Worm (Caenorhabditis elegans) whole organism, early embryonic: Measurements from ENCODE around the gene tsr-2.

Source experiments
- ama-1 ChIP-seq: fragments of 150-350 bp; optimal IDR thresholded peaks from 2 replicates; lab custom pipeline; 2014
- hmg-4 ChIP-seq: fragments of 200-800 bp; sonication (Bioruptor generic); optimal IDR thresholded peaks from 2 replicates; lab custom pipeline; 2018; ENCODE audit warnings: mild to moderate bottlenecking, missing genetic modification characterization, missing compliant biosample characterization
- hnd-1 ChIP-seq: sonication (generic microtip); optimal IDR thresholded peaks from 2 replicates; lab custom pipeline; 2016; ENCODE audit warnings: missing genetic modification characterization, missing compliant biosample characterization
- pes-1 ChIP-seq: fragments of 200-800 bp; sonication (Bioruptor generic); IDR thresholded peaks from 2 replicates; pipeline ENCODE4 v1.3.6; 2022; ENCODE audit warnings: missing genetic modification reagents, missing genetic modification characterization, missing compliant biosample characterization

ce11 chrIV:16696422-16696821 lies 40.0 kb downstream of the tsr-2 start:
- TF ChIP-seq pes-1 (GFP tag; lab: Robert Waterston, UW) (no peak), hnd-1 (tag; lab: Kevin White, UChicago) (no peak), ama-1 (no peak), hmg-4 (no peak)
